Worm (Caenorhabditis elegans): Measurements from ENCODE around the gene T22B2.1.

ce11 chrX:3931350-3931749 lies 5.5 kb downstream of the T22B2.1 start, which contains the start of gene adt-3:
- TF ChIP-seq nhr-23 (tag; optimal IDR thresholded peaks at IDR 0.05) (no peak), unc-55 (GFP tag; optimal IDR thresholded peaks at IDR 0.05) (no peak), egl-27 (tag; optimal IDR thresholded peaks at IDR 0.05) (no peak), nhr-77 (tag; optimal IDR thresholded peaks at IDR 0.05) (no peak), skn-1 (tag; optimal IDR thresholded peaks at IDR 0.05) (no peak), unc-62 (GFP tag; optimal IDR thresholded peaks at IDR 0.05) (no peak), nhr-237 (tag; optimal IDR thresholded peaks at IDR 0.05) (no peak), ZK546.5 (tag; optimal IDR thresholded peaks at IDR 0.05) (no peak), nhr-11 (tag; optimal IDR thresholded peaks at IDR 0.05) (no peak), sma-3 (GFP tag; optimal IDR thresholded peaks at IDR 0.05) (no peak), ama-1 (optimal IDR thresholded peaks at IDR 0.05) (no peak), lsy-2 (tag; optimal IDR thresholded peaks at IDR 0.05) (no peak)
